Worm (Caenorhabditis elegans): ENCODE results near the gene srh-137.

The srh-137 gene

DNA sequence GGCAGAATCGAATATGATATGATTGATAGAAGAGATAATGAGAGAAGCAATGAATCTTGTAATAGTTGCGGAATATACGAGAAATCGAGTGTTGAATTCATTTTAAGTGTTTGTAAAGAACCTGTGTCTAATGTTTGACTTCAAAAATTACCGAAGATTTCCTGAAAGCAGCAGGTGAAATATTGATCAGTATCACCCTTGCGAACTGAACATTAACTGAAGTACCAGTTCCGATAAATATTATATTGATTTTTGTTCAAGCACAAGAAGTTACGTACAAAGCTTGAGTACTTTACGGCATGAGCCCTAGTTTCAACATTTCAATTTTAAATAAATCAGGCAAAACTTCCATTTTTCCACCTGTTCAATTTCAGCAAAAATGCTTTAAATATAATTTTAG is 37.2 kb downstream of the srh-137 start, which contains the start of gene srz-103:
srz-103 (minus strand) TSS at position 101 of the 400 bp plus-strand sequence.
- TF ChIP-seq F57A8.1 (GFP tag; optimal IDR thresholded peaks at IDR 0.05) (no peak), ceh-91 (GFP tag; IDR thresholded peaks at IDR 0.05) (no peak), nhr-120 (GFP tag; IDR thresholded peaks at IDR 0.05) (no peak), nfyb-1 (GFP tag; IDR thresholded peaks at IDR 0.05) (no peak), attf-3 (GFP tag; conservative IDR thresholded peaks at IDR 0.05) (no peak), B0019.2 (GFP tag; conservative IDR thresholded peaks at IDR 0.05) (no peak), let-526 (GFP tag; IDR thresholded peaks at IDR 0.05) (no peak), zim-3 (tag; optimal IDR thresholded peaks at IDR 0.05) (no peak), efl-1 (GFP tag; optimal IDR thresholded peaks at IDR 0.05) (no peak), ztf-26 (tag; optimal IDR thresholded peaks at IDR 0.05) (no peak), mcd-1 (GFP tag; IDR thresholded peaks at IDR 0.05) (no peak), ceh-58 (GFP tag; IDR thresholded peaks at IDR 0.05) (no peak), sea-2 (GFP tag; IDR thresholded peaks at IDR 0.05) (no peak), him-1 (tag; optimal IDR thresholded peaks at IDR 0.05) (no peak), snpc-1.3 (tag; optimal IDR thresholded peaks at IDR 0.05; ENCODE audit: insufficient read depth) (no peak), K12H6.12 (tag; optimal IDR thresholded peaks at IDR 0.05) (no peak), egl-44 (GFP tag; IDR thresholded peaks at IDR 0.05) (no peak), zfh-2 (GFP tag; conservative IDR thresholded peaks at IDR 0.05) (no peak), rcor-1 (GFP tag; IDR thresholded peaks at IDR 0.05) (no peak), ceh-27 (GFP tag; optimal IDR thresholded peaks at IDR 0.05) (no peak)

DNA sequence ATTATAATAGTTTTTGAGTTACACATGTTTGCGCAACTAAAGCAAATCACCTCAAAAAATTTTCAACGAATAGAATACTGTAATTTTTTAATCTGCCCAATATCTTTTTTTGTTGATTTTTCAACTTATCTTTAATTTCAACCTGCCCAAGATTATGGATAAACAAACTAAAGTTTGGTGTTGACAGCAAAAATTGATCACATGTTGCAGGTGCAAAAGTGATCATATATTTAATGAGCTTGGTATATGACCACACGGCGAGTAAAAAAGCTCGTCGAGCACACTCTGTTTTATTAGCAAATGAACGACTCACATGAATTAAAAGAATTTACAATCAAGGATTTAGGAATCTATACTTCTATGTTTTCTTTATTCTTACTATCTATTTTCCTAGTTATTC is 40.9 kb downstream of the srh-137 start, which contains the start of gene srz-1:
srz-1 (plus strand) TSS at position 301 of the 400 bp plus-strand sequence.
- TF ChIP-seq sdz-38 (tag; optimal IDR thresholded peaks at IDR 0.05) (no peak), Y53G8AR.9 (GFP tag; conservative IDR thresholded peaks at IDR 0.05) (no peak)

DNA sequence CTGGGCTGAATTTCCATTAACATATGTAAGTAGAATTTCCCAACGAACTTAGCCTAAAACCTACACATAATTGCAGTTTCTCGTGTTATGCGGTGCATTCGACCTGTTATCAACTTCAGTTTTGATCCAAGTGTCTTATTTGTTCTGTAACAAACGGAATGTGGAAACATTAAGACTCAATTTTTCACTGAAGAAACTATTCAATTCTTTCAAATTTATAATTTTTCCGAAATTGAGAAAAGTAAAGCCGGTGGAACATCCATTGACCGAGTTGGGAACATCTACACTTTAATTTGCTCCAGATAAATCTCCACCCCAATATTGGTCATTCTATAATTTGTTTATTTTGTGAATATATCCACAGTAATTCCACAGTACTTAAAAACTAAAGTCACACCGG is 42.1 kb downstream of the srh-137 start:
- no peak for TF ChIP-seq hmg-1.2 (GFP tag; IDR thresholded peaks at IDR 0.05)
- no peak for TF ChIP-seq F52B5.7 (tag; optimal IDR thresholded peaks at IDR 0.05)
- TF ChIP-seq snpc-4 (GFP tag; optimal IDR thresholded peaks at IDR 0.05), result no peak
- no peak for TF ChIP-seq snpc-4 (tag; optimal IDR thresholded peaks at IDR 0.05)
- no peak for TF ChIP-seq nhr-179 (tag; optimal IDR thresholded peaks at IDR 0.05)
- TF ChIP-seq ceh-79 (tag; optimal IDR thresholded peaks at IDR 0.05), result no peak
- no peak for TF ChIP-seq ztf-28 (GFP tag; IDR thresholded peaks at IDR 0.05)

ce11 chrV:16672198-16672597 is 44.3 kb downstream of the srh-137 start, which contains the start of gene F14F8.8:
Gene F14F8.8, minus strand, starts transcription at chrV:16672298.
- TF ChIP-seq C17E4.6 (GFP tag; IDR thresholded peaks at IDR 0.05) (no peak), efl-1 (GFP tag; optimal IDR thresholded peaks at IDR 0.05) (no peak), hrde-1 (tag; optimal IDR thresholded peaks at IDR 0.05; ENCODE audit: borderline replicate concordance) (no peak), F37B4.10 (GFP tag; IDR thresholded peaks at IDR 0.05) (no peak), lin-35 (GFP tag; optimal IDR thresholded peaks at IDR 0.05) (no peak), unc-130 (GFP tag; optimal IDR thresholded peaks at IDR 0.05) (no peak), lag-1 (GFP tag; IDR thresholded peaks at IDR 0.05) (no peak), Y53F4B.3 (GFP tag; IDR thresholded peaks at IDR 0.05) (no peak), mel-28 (tag; optimal IDR thresholded peaks at IDR 0.05; ENCODE audit: borderline replicate concordance) (no peak), Y79H2A.3 (GFP tag; conservative IDR thresholded peaks at IDR 0.05) (no peak), rpc-1 (optimal IDR thresholded peaks at IDR 0.05) (no peak), rpc-1 (tag; optimal IDR thresholded peaks at IDR 0.05) (no peak), B0336.3 (GFP tag; IDR thresholded peaks at IDR 0.05) (no peak), ZK185.1 (tag; optimal IDR thresholded peaks at IDR 0.05; ENCODE audit: poor library complexity, severe bottlenecking) (no peak), ccch-3 (GFP tag; optimal IDR thresholded peaks at IDR 0.05) (no peak)
